Worm (Caenorhabditis elegans) whole organism, young adult: ENCODE results near the gene F38A1.11.
A peak's percentile ranks its signal among the peaks of the same experiment; 100 is the strongest.

Experiments used
- B0035.1 ChIP-seq: sonication (generic microtip); optimal IDR thresholded peaks from 2 replicates; lab custom pipeline; 2016; ENCODE audit warnings: missing genetic modification characterization, mild to moderate bottlenecking, missing compliant biosample characterization, missing genotype, missing genetic modification reagents
- F33H1.4 ChIP-seq: fragments of 200-800 bp; sonication (Bioruptor generic); IDR thresholded peaks from 2 replicates; pipeline ENCODE4 v1.3.6; 2022; ENCODE audit warnings: missing genetic modification reagents, missing genetic modification characterization, missing compliant biosample characterization
- F37B4.10 ChIP-seq: fragments of 200-800 bp; sonication (Bioruptor generic); IDR thresholded peaks from 2 replicates; pipeline ENCODE4 v1.3.6; 2022; ENCODE audit warnings: missing genetic modification characterization, missing compliant biosample characterization
- F49E8.2 ChIP-seq: sonication (generic microtip); optimal IDR thresholded peaks from 3 replicates; lab custom pipeline; 2017; ENCODE audit warnings: missing genetic modification characterization, mild to moderate bottlenecking, missing compliant biosample characterization, antibody characterized with exemption, moderate library complexity; ENCODE audit not compliant: insufficient read depth
- K11D2.4 ChIP-seq: fragments of 200-800 bp; sonication (Bioruptor generic); IDR thresholded peaks from 2 replicates; pipeline ENCODE4 v1.3.6; 2022; ENCODE audit warnings: missing genetic modification reagents, missing genetic modification characterization, missing compliant biosample characterization
- Y53F4B.3 ChIP-seq: fragments of 200-800 bp; sonication (Bioruptor generic); IDR thresholded peaks from 2 replicates; pipeline ENCODE4 v1.3.6; 2022; ENCODE audit warnings: missing genetic modification reagents, missing genetic modification characterization, missing compliant biosample characterization
- Y79H2A.3 ChIP-seq: fragments of 200-800 bp; sonication (Bioruptor generic); conservative IDR thresholded peaks from 2 replicates; pipeline ENCODE4 v1.3.6; 2022; ENCODE audit warnings: missing genetic modification reagents, missing genetic modification characterization, missing compliant biosample characterization
- Y95B8A.8 ChIP-seq: fragments of 200-800 bp; sonication (Bioruptor generic); IDR thresholded peaks from 2 replicates; pipeline ENCODE4 v1.3.6; 2022; ENCODE audit warnings: missing genetic modification reagents, missing genetic modification characterization, missing compliant biosample characterization
- bed-2 ChIP-seq: fragments of 200-800 bp; sonication (Bioruptor generic); IDR thresholded peaks from 2 replicates; pipeline ENCODE4 v1.3.6; 2022; ENCODE audit warnings: missing genetic modification reagents, missing genetic modification characterization, missing compliant biosample characterization
- ccch-3 ChIP-seq: fragments of 200-800 bp; sonication (Bioruptor generic); optimal IDR thresholded peaks from 2 replicates; lab custom pipeline; 2018; ENCODE audit warnings: mild to moderate bottlenecking, missing genetic modification characterization, missing compliant biosample characterization
- ceh-58 ChIP-seq: fragments of 200-800 bp; sonication (Bioruptor generic); IDR thresholded peaks from 2 replicates; pipeline ENCODE4 v1.3.6; 2022; ENCODE audit warnings: missing genetic modification characterization, missing compliant biosample characterization
- die-1 ChIP-seq: sonication (generic microtip); optimal IDR thresholded peaks from 2 replicates; lab custom pipeline; 2016; ENCODE audit warnings: missing genotype, mild to moderate bottlenecking, missing genetic modification characterization, missing compliant biosample characterization
- egl-44 ChIP-seq: fragments of 200-800 bp; sonication (Bioruptor generic); IDR thresholded peaks from 2 replicates; pipeline ENCODE4 v1.3.6; 2022; ENCODE audit warnings: missing genetic modification reagents, missing genetic modification characterization, missing compliant biosample characterization
- egrh-3 ChIP-seq: fragments of 200-800 bp; sonication (Bioruptor generic); IDR thresholded peaks from 2 replicates; pipeline ENCODE4 v1.3.6; 2022; ENCODE audit warnings: missing genetic modification reagents, missing genetic modification characterization, missing compliant biosample characterization
- ets-4 ChIP-seq: fragments of 200-800 bp; sonication (Bioruptor generic); optimal IDR thresholded peaks from 2 replicates; lab custom pipeline; 2018; ENCODE audit warnings: mild to moderate bottlenecking, missing genetic modification characterization, missing compliant biosample characterization
- fkh-3 ChIP-seq: sonication (generic microtip); optimal IDR thresholded peaks from 2 replicates; lab custom pipeline; 2016; ENCODE audit warnings: mild to moderate bottlenecking, missing genetic modification characterization, missing compliant biosample characterization
- hmg-1.2 ChIP-seq: fragments of 200-800 bp; sonication (Bioruptor generic); IDR thresholded peaks from 2 replicates; pipeline ENCODE4 v1.3.6; 2022; ENCODE audit warnings: missing genetic modification reagents, missing genetic modification characterization, missing compliant biosample characterization
- lin-40 ChIP-seq: sonication (generic microtip); optimal IDR thresholded peaks from 2 replicates; lab custom pipeline; 2016; ENCODE audit warnings: missing genetic modification characterization, mild to moderate bottlenecking, missing compliant biosample characterization, missing genotype, missing genetic modification reagents
- madf-6 ChIP-seq: fragments of 200-800 bp; sonication (Bioruptor generic); IDR thresholded peaks from 2 replicates; pipeline ENCODE4 v1.3.6; 2022; ENCODE audit warnings: missing genetic modification reagents, missing genetic modification characterization, missing compliant biosample characterization
- madf-8 ChIP-seq: fragments of 200-800 bp; sonication (Bioruptor generic); conservative IDR thresholded peaks from 2 replicates; pipeline ENCODE4 v1.3.6; 2022; ENCODE audit warnings: missing genetic modification reagents, missing genetic modification characterization, missing compliant biosample characterization
- mel-28 ChIP-seq: sonication (generic microtip); optimal IDR thresholded peaks from 2 replicates; lab custom pipeline; 2016; ENCODE audit warnings: borderline replicate concordance, mild to moderate bottlenecking, missing genetic modification characterization, missing compliant biosample characterization
- nfya-1 ChIP-seq: sonication (generic microtip); optimal IDR thresholded peaks from 2 replicates; lab custom pipeline; 2017; ENCODE audit warnings: antibody characterized with exemption, missing compliant biosample characterization, missing genetic modification characterization, borderline replicate concordance; ENCODE audit not compliant: insufficient read depth
- nhr-80 ChIP-seq: sonication (generic microtip); optimal IDR thresholded peaks from 2 replicates; lab custom pipeline; 2016; ENCODE audit warnings: missing genetic modification characterization, missing compliant biosample characterization
- nhr-90 ChIP-seq: sonication (generic microtip); optimal IDR thresholded peaks from 2 replicates; lab custom pipeline; 2016; ENCODE audit warnings: missing genotype, mild to moderate bottlenecking, missing genetic modification characterization, missing compliant biosample characterization
- rec-8 ChIP-seq, 2 experiments: sonication (generic microtip); optimal IDR thresholded peaks; 2 replicates each; lab custom pipeline; 2016; ENCODE audit warnings: mild to moderate bottlenecking in 2 of 2, missing genetic modification characterization in 2 of 2, missing genetic modification reagents in 2 of 2, missing genotype in 2 of 2, missing biosample characterization in 1 of 2, missing compliant biosample characterization in 1 of 2, moderate library complexity in 1 of 2
- rpc-1 ChIP-seq, 2 experiments: fragments of 150-350 bp in 1 of 2; sonication (generic microtip) in 1 of 2; optimal IDR thresholded peaks; 2 replicates each; lab custom pipeline; 2014 to 2018; ENCODE audit warnings: missing biosample characterization in 1 of 2, missing genetic modification characterization in 1 of 2, missing genetic modification reagents in 1 of 2, missing genotype in 1 of 2
- snpc-4 ChIP-seq, 5 experiments: fragments of 150-350 bp in 1 of 5; sonication (generic microtip) in 4 of 5; optimal IDR thresholded peaks; 2 replicates each; lab custom pipeline; 2014 to 2018; ENCODE audit warnings: missing genetic modification characterization in 5 of 5, missing biosample characterization in 3 of 5, antibody characterized with exemption in 2 of 5, mild to moderate bottlenecking in 2 of 5, missing compliant biosample characterization in 2 of 5, missing genotype in 2 of 5, moderate library complexity in 2 of 5, missing genetic modification reagents in 1 of 5
- zfh-2 ChIP-seq: fragments of 200-800 bp; sonication (Bioruptor generic); conservative IDR thresholded peaks from 2 replicates; pipeline ENCODE4 v1.3.6; 2022; ENCODE audit warnings: missing genetic modification reagents, missing genetic modification characterization, missing compliant biosample characterization
- zim-3 ChIP-seq: sonication (generic microtip); optimal IDR thresholded peaks from 2 replicates; lab custom pipeline; 2017; ENCODE audit warnings: mild to moderate bottlenecking, missing genetic modification characterization, moderate library complexity, missing compliant biosample characterization

The F38A1.11 gene

ce11 chrIV:1215536-1215935 lies 31.6 kb upstream of the F38A1.11 start (continued):
- TF ChIP-seq rec-8 (tag; optimal IDR thresholded peaks at IDR 0.05; lab: Kevin White, UChicago) (no peak), F49E8.2 (no peak)
- TF ChIP-seq, all 124 proteins: peak for 0

- TF ChIP-seq Y79H2A.3 (GFP tag; lab: Robert Waterston, UW) = no peak
- peak; percentile 40 for TF ChIP-seq nhr-80 (tag; lab: Kevin White, UChicago)
- TF ChIP-seq, all 124 proteins: peak for 1
These were observed 30.9 kb upstream of the F38A1.11 start, which contains the start of gene W09G12.9 for ce11 chrIV:1216290-1216689. W09G12.9 (plus strand) TSS chrIV:1216590.

- TF ChIP-seq hmg-1.2 (GFP tag; lab: Robert Waterston, UW) = peak; percentile 81
- no peak for TF ChIP-seq egrh-3 (GFP tag; lab: Robert Waterston, UW)
These were observed 26.0 kb upstream of the F38A1.11 start, which contains the start of gene W09G12.10 for ce11 chrIV:1221167-1221566. W09G12.10 (minus strand) TSS chrIV:1221287.

- TF ChIP-seq zim-3 (tag; lab: Kevin White, UChicago) (no peak), madf-6 (GFP tag; lab: Robert Waterston, UW) (no peak), ceh-58 (GFP tag; lab: Robert Waterston, UW) (no peak), nhr-90 (no peak), K11D2.4 (GFP tag; lab: Robert Waterston, UW) (no peak), die-1 (tag; lab: Kevin White, UChicago) (no peak), zfh-2 (GFP tag; lab: Robert Waterston, UW) (no peak), rpc-1 (optimal IDR thresholded peaks at IDR 0.05; lab: Kevin White, UChicago) (no peak), rpc-1 (tag; optimal IDR thresholded peaks at IDR 0.05; lab: Kevin White, UChicago) (no peak), egl-44 (GFP tag; lab: Robert Waterston, UW) (no peak), B0035.1 (no peak), bed-2 (GFP tag; lab: Robert Waterston, UW) (no peak), F49E8.2 (no peak), fkh-3 (tag; lab: Kevin White, UChicago) (no peak), lin-40 (tag; lab: Kevin White, UChicago) (no peak), F37B4.10 (GFP tag; lab: Robert Waterston, UW) (no peak), nfya-1 (tag; lab: Kevin White, UChicago) (no peak), madf-8 (GFP tag; lab: Robert Waterston, UW) (no peak), mel-28 (tag; lab: Kevin White, UChicago) (no peak), snpc-4 (GFP tag; optimal IDR thresholded peaks at IDR 0.05; lab: Kevin White, UChicago) (no peak), snpc-4 (tag; optimal IDR thresholded peaks at IDR 0.05; lab: Kevin White, UChicago) (no peak), ets-4 (GFP tag; lab: Kevin White, UChicago) (no peak)
These were observed 22.4 kb upstream of the F38A1.11 start for ce11 chrIV:1224781-1225180.

ce11 chrIV:1225596-1226232 lies 21.5 kb upstream of the F38A1.11 start, which contains the start of gene W09G12.8:
W09G12.8 (plus strand) TSS chrIV:1226182.
- TF ChIP-seq Y95B8A.8 (GFP tag; lab: Robert Waterston, UW) (no peak), F33H1.4 (GFP tag; lab: Robert Waterston, UW) (no peak), Y53F4B.3 (GFP tag; lab: Robert Waterston, UW) (no peak), ccch-3 (GFP tag; lab: Kevin White, UChicago) (no peak)
